Worm (Caenorhabditis elegans) whole organism, late embryonic: Measurements from ENCODE around the gene F45E12.5.
A peak's percentile ranks its signal among the peaks of the same experiment; 100 is the strongest.

Experiments
- dmd-4 ChIP-seq: sonication (generic microtip); optimal IDR thresholded peaks from 2 replicates; lab custom pipeline; 2016; ENCODE audit warnings: borderline replicate concordance, missing genetic modification characterization, missing compliant biosample characterization
- dve-1 ChIP-seq: sonication (generic microtip); optimal IDR thresholded peaks from 2 replicates; lab custom pipeline; 2017; ENCODE audit warnings: antibody characterized with exemption, mild to moderate bottlenecking, missing genetic modification characterization, missing compliant biosample characterization
- elt-2 ChIP-seq: sonication (generic microtip); optimal IDR thresholded peaks from 2 replicates; lab custom pipeline; 2016; ENCODE audit warnings: missing genetic modification reagents, missing genetic modification characterization, missing compliant biosample characterization
- odd-2 ChIP-seq: sonication (generic microtip); optimal IDR thresholded peaks from 2 replicates; lab custom pipeline; 2017; ENCODE audit warnings: antibody characterized with exemption, mild to moderate bottlenecking, missing genetic modification characterization, missing compliant biosample characterization
- pag-3 ChIP-seq: sonication (generic microtip); optimal IDR thresholded peaks from 2 replicates; lab custom pipeline; 2016; ENCODE audit warnings: missing compliant biosample characterization, missing genetic modification characterization, borderline replicate concordance
- rnt-1 ChIP-seq: sonication (generic microtip); optimal IDR thresholded peaks from 2 replicates; lab custom pipeline; 2016; ENCODE audit warnings: missing genetic modification characterization, missing compliant biosample characterization
- sox-4 ChIP-seq: sonication (generic microtip); optimal IDR thresholded peaks from 2 replicates; lab custom pipeline; 2017; ENCODE audit warnings: mild to moderate bottlenecking, missing genetic modification characterization, inconsistent platforms, missing compliant biosample characterization
- syd-9 ChIP-seq: sonication (generic microtip); optimal IDR thresholded peaks from 2 replicates; lab custom pipeline; 2016; ENCODE audit warnings: mild to moderate bottlenecking, missing genetic modification characterization, moderate library complexity, missing compliant biosample characterization
- tbx-2 ChIP-seq: sonication (generic microtip); optimal IDR thresholded peaks from 2 replicates; lab custom pipeline; 2016; ENCODE audit warnings: missing genetic modification characterization, missing compliant biosample characterization

DNA sequence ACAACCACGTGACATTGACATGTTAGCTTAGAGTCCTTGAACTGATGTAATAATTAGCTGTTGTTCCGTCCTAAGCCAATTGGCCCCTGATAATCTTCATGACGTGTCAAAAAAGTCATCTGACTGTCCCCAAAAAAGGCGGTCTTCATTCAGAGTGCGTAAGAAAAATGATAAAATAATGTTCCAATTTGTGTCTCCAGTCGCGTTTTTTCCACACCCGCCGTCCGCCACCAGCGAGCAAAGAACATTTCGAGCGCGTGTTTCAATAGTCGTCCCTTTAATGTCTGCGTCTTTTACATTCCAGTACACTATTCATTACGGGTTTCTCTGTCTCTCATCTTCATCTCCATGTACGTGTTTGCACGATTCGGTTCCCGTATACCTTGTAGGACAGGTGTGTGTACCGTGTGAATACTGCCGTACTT lies 27.6 kb upstream of the F45E12.5 start:
- TF ChIP-seq dmd-4 (tag; lab: Kevin White, UChicago) (no peak), sox-4 (no peak), dve-1 (peak; percentile 7), tbx-2 (tag; lab: Kevin White, UChicago) (peak; percentile 58), odd-2 (tag; lab: Kevin White, UChicago) (no peak), elt-2 (tag; lab: Kevin White, UChicago) (peak; percentile 36), rnt-1 (tag; lab: Kevin White, UChicago) (no peak), syd-9 (tag; lab: Kevin White, UChicago) (no peak), pag-3 (tag; lab: Kevin White, UChicago) (no peak)
